Fruit fly (Drosophila melanogaster): ENCODE data around the gene CG6980.
A peak's percentile ranks its signal among the peaks of the same experiment; 100 is the strongest.

Gene CG6980

DNA sequence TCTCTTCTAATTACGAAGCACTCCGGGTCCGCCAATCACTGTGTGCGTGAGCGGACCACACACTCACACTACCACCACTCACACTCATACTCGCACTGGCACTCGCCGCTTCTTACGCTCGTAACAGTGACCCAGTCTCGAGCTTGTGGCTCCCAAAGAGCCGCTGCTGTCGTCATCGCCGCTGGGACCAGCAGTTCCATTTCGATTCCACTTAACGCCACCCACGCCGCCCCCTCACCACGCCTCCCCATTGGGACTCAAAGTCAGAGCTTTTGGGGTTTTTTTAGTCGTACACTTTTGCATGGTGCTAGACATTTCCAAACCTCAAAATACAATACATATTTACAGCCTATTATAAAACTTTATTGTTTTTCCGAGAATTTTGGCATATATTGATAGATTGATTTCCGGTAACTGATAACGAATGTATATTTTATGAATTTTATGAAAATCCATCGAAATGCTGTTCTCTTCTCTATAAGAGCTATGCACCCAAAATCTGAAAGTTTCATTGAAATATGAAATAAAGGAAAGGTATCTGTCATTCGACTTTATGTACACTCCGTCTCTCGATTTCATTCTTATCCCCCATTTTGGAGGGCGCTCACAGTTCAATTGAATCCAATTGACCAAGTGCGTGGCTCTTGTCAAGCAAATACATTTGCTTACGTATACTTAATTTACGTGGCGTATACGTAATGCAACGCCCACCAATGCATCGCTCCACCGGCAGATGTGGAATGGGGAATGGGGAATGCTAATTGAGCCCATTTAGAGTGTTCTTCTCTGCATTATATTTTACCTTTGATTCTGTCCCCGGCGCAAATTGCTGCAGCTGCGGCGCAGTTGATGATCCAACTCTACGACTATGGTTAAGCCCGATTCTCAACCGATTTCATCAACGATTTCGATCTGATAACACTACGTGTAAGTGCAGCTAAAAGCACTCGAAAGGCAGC, 35.9 kb upstream of the CG6980 start, which contains the start of gene CG42331 (continued):
- TF ChIP-seq CG14014 (GFP tag; IDR thresholded peaks at IDR 0.05), result no peak
- TF ChIP-seq ac (GFP tag; optimal IDR thresholded peaks at IDR 0.05), result no peak
- no peak for TF ChIP-seq CG10959 (GFP tag; IDR thresholded peaks at IDR 0.05)
- TF ChIP-seq peb (GFP tag; IDR thresholded peaks at IDR 0.05), result no peak
- peak; percentile 46 for TF ChIP-seq Hr3 (GFP tag; optimal IDR thresholded peaks at IDR 0.05)
- peak; percentile 52 for TF ChIP-seq CG4424 (GFP tag; optimal IDR thresholded peaks at IDR 0.05)
- TF ChIP-seq Trl (optimal IDR thresholded peaks at IDR 0.05), result peak; percentile 35 to 60
- peak; percentile 27 for TF ChIP-seq Trl (GFP tag; optimal IDR thresholded peaks at IDR 0.05)
- TF ChIP-seq CG9932 (GFP tag; IDR thresholded peaks at IDR 0.05), result 0 out of 2 replicates have a peak, but pooled peaks have one; percentile 6
- TF ChIP-seq CG9609 (GFP tag; optimal IDR thresholded peaks at IDR 0.05), result peak; percentile 18
- no peak for TF ChIP-seq CG3726 (GFP tag; IDR thresholded peaks at IDR 0.05)
- no peak for TF ChIP-seq CG11560 (tag; IDR thresholded peaks at IDR 0.05)
- peak; percentile 52 for TF ChIP-seq CG10274 (GFP tag; optimal IDR thresholded peaks at IDR 0.05)
- 0 out of 3 replicates have a peak, but pooled peaks have one; percentile 30 for TF ChIP-seq zfh1 (GFP tag; IDR thresholded peaks at IDR 0.05)
- no peak for TF ChIP-seq dmrt11E (tag; optimal IDR thresholded peaks at IDR 0.05)
- TF ChIP-seq HLHmδ (GFP tag; optimal IDR thresholded peaks at IDR 0.05), result no peak
- no peak for TF ChIP-seq Nf-YA (GFP tag; IDR thresholded peaks at IDR 0.05)
- TF ChIP-seq Dref (GFP tag; IDR thresholded peaks at IDR 0.05), result no peak
- TF ChIP-seq HmgZ (tag; optimal IDR thresholded peaks at IDR 0.05), result peak; percentile 54
- no peak for TF ChIP-seq Fer2 (tag; optimal IDR thresholded peaks at IDR 0.05)
- no peak for TF ChIP-seq Lhr (GFP tag; optimal IDR thresholded peaks at IDR 0.05)
- no peak for TF ChIP-seq CG7271 (tag; optimal IDR thresholded peaks at IDR 0.05)
- peak; percentile 48 for TF ChIP-seq ems (GFP tag; optimal IDR thresholded peaks at IDR 0.05)
- TF ChIP-seq nmo (GFP tag; optimal IDR thresholded peaks at IDR 0.05), result peak; percentile 63
- peak; percentile 27; the same call in 1 of the 2 replicates for TF ChIP-seq CG3847 (GFP tag; IDR thresholded peaks at IDR 0.05)
- TF ChIP-seq her (GFP tag; optimal IDR thresholded peaks at IDR 0.05), result peak; percentile 45
- no peak for TF ChIP-seq gfzf (GFP tag; optimal IDR thresholded peaks at IDR 0.05)
- TF ChIP-seq CG11723 (GFP tag; optimal IDR thresholded peaks at IDR 0.05), result peak; percentile 14
- TF ChIP-seq Vsx1 (GFP tag; optimal IDR thresholded peaks at IDR 0.05), result peak; percentile 7
- TF ChIP-seq kay (GFP tag; optimal IDR thresholded peaks at IDR 0.05), result no peak
- peak; percentile 18; the same call in 1 of the 2 replicates for TF ChIP-seq chm (GFP tag; IDR thresholded peaks at IDR 0.05)
- no peak for TF ChIP-seq Hmx (GFP tag; optimal IDR thresholded peaks at IDR 0.05)
- TF ChIP-seq CG10462 (GFP tag; optimal IDR thresholded peaks at IDR 0.05), result peak; percentile 3
- TF ChIP-seq Hr51 (GFP tag; optimal IDR thresholded peaks at IDR 0.05), result peak; percentile 46 to 71
- no peak for TF ChIP-seq Fer1 (GFP tag; optimal IDR thresholded peaks at IDR 0.05)
- TF ChIP-seq CG10321 (GFP tag; IDR thresholded peaks at IDR 0.05), result no peak
- no peak for TF ChIP-seq E2f2 (GFP tag; IDR thresholded peaks at IDR 0.05)
- TF ChIP-seq CG13123 (GFP tag; optimal IDR thresholded peaks at IDR 0.05), result no peak
- no peak for TF ChIP-seq CG8765 (GFP tag; IDR thresholded peaks at IDR 0.05)
- no peak for TF ChIP-seq rib (GFP tag; IDR thresholded peaks at IDR 0.05)
- no peak for TF ChIP-seq lola (GFP tag; optimal IDR thresholded peaks at IDR 0.05)
- TF ChIP-seq B-H1 (GFP tag; IDR thresholded peaks at IDR 0.05), result peak; percentile 57; the same call in 2 of the 3 replicates
- peak; percentile 65 for TF ChIP-seq exex (tag; optimal IDR thresholded peaks at IDR 0.05)
- TF ChIP-seq CG10366 (GFP tag; IDR thresholded peaks at IDR 0.05), result peak; percentile 46; the same call in 1 of the 2 replicates
- TF ChIP-seq pita (GFP tag; optimal IDR thresholded peaks at IDR 0.05), result no peak
- no peak for TF ChIP-seq tna (GFP tag; IDR thresholded peaks at IDR 0.05; ENCODE audit: partially characterized antibody)
- TF ChIP-seq Dip3 (GFP tag; optimal IDR thresholded peaks at IDR 0.05), result peak; percentile 46
- TF ChIP-seq CG8290 (GFP tag; optimal IDR thresholded peaks at IDR 0.05), result no peak
- peak in 1 of 2 experiments; percentile 27 for TF ChIP-seq CG8290 (tag; optimal IDR thresholded peaks at IDR 0.05)

Measured in whole organism, embryonic.